Worm (Caenorhabditis elegans) whole organism, young adult: ENCODE results near the gene col-128.
A peak's percentile ranks its signal among the peaks of the same experiment; 100 is the strongest.

Source experiments
- B0261.1 ChIP-seq: sonication (generic microtip); optimal IDR thresholded peaks from 2 replicates; lab custom pipeline; 2016; ENCODE audit warnings: mild to moderate bottlenecking, missing genetic modification characterization, moderate library complexity, missing compliant biosample characterization
- D2030.7 ChIP-seq: fragments of 200-800 bp; sonication (Bioruptor generic); IDR thresholded peaks from 2 replicates; pipeline ENCODE4 v1.3.6; 2022; ENCODE audit warnings: missing genetic modification reagents, missing genetic modification characterization, missing compliant biosample characterization
- F52B5.7 ChIP-seq: sonication (generic microtip); optimal IDR thresholded peaks from 2 replicates; lab custom pipeline; 2016; ENCODE audit warnings: mild to moderate bottlenecking, missing genetic modification characterization, missing compliant biosample characterization
- F55B11.4 ChIP-seq: sonication (generic microtip); optimal IDR thresholded peaks from 2 replicates; lab custom pipeline; 2016; ENCODE audit warnings: missing compliant biosample characterization, missing genetic modification characterization, borderline replicate concordance; ENCODE audit not compliant: insufficient read depth
- F57A8.1 ChIP-seq: fragments of 200-800 bp; sonication (Bioruptor generic); optimal IDR thresholded peaks from 2 replicates; lab custom pipeline; 2018; ENCODE audit warnings: mild to moderate bottlenecking, missing genetic modification characterization, moderate library complexity, missing compliant biosample characterization
- K11D2.4 ChIP-seq: fragments of 200-800 bp; sonication (Bioruptor generic); IDR thresholded peaks from 2 replicates; pipeline ENCODE4 v1.3.6; 2022; ENCODE audit warnings: missing genetic modification reagents, missing genetic modification characterization, missing compliant biosample characterization
- T07F8.4 ChIP-seq: sonication (generic microtip); optimal IDR thresholded peaks from 2 replicates; lab custom pipeline; 2016; ENCODE audit warnings: mild to moderate bottlenecking, missing genetic modification characterization, moderate library complexity, missing compliant biosample characterization
- T26A5.8 ChIP-seq: sonication (generic microtip); optimal IDR thresholded peaks from 2 replicates; lab custom pipeline; 2016; ENCODE audit warnings: missing genetic modification characterization, missing compliant biosample characterization
- Y56A3A.18 ChIP-seq: fragments of 200-800 bp; sonication (Bioruptor generic); IDR thresholded peaks from 2 replicates; pipeline ENCODE4 v1.3.6; 2022; ENCODE audit warnings: missing genetic modification reagents, missing genetic modification characterization, missing compliant biosample characterization
- Y95B8A.8 ChIP-seq: fragments of 200-800 bp; sonication (Bioruptor generic); IDR thresholded peaks from 2 replicates; pipeline ENCODE4 v1.3.6; 2022; ENCODE audit warnings: missing genetic modification reagents, missing genetic modification characterization, missing compliant biosample characterization
- aptf-3 ChIP-seq: fragments of 200-800 bp; sonication (Bioruptor generic); IDR thresholded peaks from 2 replicates; pipeline ENCODE4 v1.3.6; 2022; ENCODE audit warnings: missing genetic modification characterization, missing compliant biosample characterization
- athp-1 ChIP-seq: sonication (generic microtip); optimal IDR thresholded peaks from 2 replicates; lab custom pipeline; 2017; ENCODE audit warnings: mild to moderate bottlenecking, missing genetic modification characterization, missing compliant biosample characterization
- bed-1 ChIP-seq: fragments of 200-800 bp; sonication (Bioruptor generic); IDR thresholded peaks from 2 replicates; pipeline ENCODE4 v1.3.6; 2022; ENCODE audit warnings: missing genetic modification reagents, missing genetic modification characterization, missing compliant biosample characterization
- bed-2 ChIP-seq: fragments of 200-800 bp; sonication (Bioruptor generic); IDR thresholded peaks from 2 replicates; pipeline ENCODE4 v1.3.6; 2022; ENCODE audit warnings: missing genetic modification reagents, missing genetic modification characterization, missing compliant biosample characterization
- ccch-3 ChIP-seq: fragments of 200-800 bp; sonication (Bioruptor generic); optimal IDR thresholded peaks from 2 replicates; lab custom pipeline; 2018; ENCODE audit warnings: mild to moderate bottlenecking, missing genetic modification characterization, missing compliant biosample characterization
- cebp-1 ChIP-seq, 2 experiments: fragments of 200-800 bp in 1 of 2; sonication (Bioruptor generic) in 1 of 2; sonication (generic microtip) in 1 of 2; IDR thresholded peaks in 1 of 2; optimal IDR thresholded peaks in 1 of 2; 2 replicates each; pipeline versions ENCODE4 v1.3.6 to Lab custom; 2017 to 2022; ENCODE audit warnings: missing compliant biosample characterization in 2 of 2, missing genetic modification characterization in 2 of 2, mild to moderate bottlenecking in 1 of 2, missing genetic modification reagents in 1 of 2, moderate library complexity in 1 of 2
- cebp-2 ChIP-seq: fragments of 200-800 bp; sonication (Bioruptor generic); IDR thresholded peaks from 2 replicates; pipeline ENCODE4 v1.3.6; 2022; ENCODE audit warnings: missing genetic modification characterization, missing compliant biosample characterization
- ceh-100 ChIP-seq: fragments of 200-800 bp; sonication (Bioruptor generic); IDR thresholded peaks from 2 replicates; pipeline ENCODE4 v1.3.6; 2022; ENCODE audit warnings: missing genetic modification reagents, missing genetic modification characterization, missing compliant biosample characterization
- ceh-27 ChIP-seq: fragments of 200-800 bp; sonication (Bioruptor generic); optimal IDR thresholded peaks from 2 replicates; lab custom pipeline; 2018; ENCODE audit warnings: mild to moderate bottlenecking, missing genetic modification characterization, moderate library complexity, missing compliant biosample characterization
- ceh-58 ChIP-seq: fragments of 200-800 bp; sonication (Bioruptor generic); IDR thresholded peaks from 2 replicates; pipeline ENCODE4 v1.3.6; 2022; ENCODE audit warnings: missing genetic modification characterization, missing compliant biosample characterization
- ceh-91 ChIP-seq: fragments of 200-800 bp; sonication (Bioruptor generic); IDR thresholded peaks from 2 replicates; pipeline ENCODE4 v1.3.6; 2022; ENCODE audit warnings: missing genetic modification reagents, missing genetic modification characterization, missing compliant biosample characterization
- dox-1 ChIP-seq: fragments of 200-800 bp; sonication (Bioruptor generic); IDR thresholded peaks from 2 replicates; pipeline ENCODE4 v1.3.6; 2022; ENCODE audit warnings: missing genetic modification reagents, missing genetic modification characterization, missing compliant biosample characterization
- dpff-1 ChIP-seq: sonication (generic microtip); optimal IDR thresholded peaks from 2 replicates; lab custom pipeline; 2017; ENCODE audit warnings: mild to moderate bottlenecking, missing genetic modification characterization, missing compliant biosample characterization
- egl-44 ChIP-seq: fragments of 200-800 bp; sonication (Bioruptor generic); IDR thresholded peaks from 2 replicates; pipeline ENCODE4 v1.3.6; 2022; ENCODE audit warnings: missing genetic modification reagents, missing genetic modification characterization, missing compliant biosample characterization
- fkh-3 ChIP-seq: sonication (generic microtip); optimal IDR thresholded peaks from 2 replicates; lab custom pipeline; 2016; ENCODE audit warnings: mild to moderate bottlenecking, missing genetic modification characterization, missing compliant biosample characterization
- hlh-12 ChIP-seq: sonication (generic microtip); optimal IDR thresholded peaks from 2 replicates; lab custom pipeline; 2016; ENCODE audit warnings: missing genetic modification characterization, missing compliant biosample characterization
- hlh-26 ChIP-seq: fragments of 200-800 bp; sonication (Bioruptor generic); conservative IDR thresholded peaks from 2 replicates; pipeline ENCODE4 v1.3.6; 2022; ENCODE audit warnings: missing genetic modification reagents, missing genetic modification characterization, missing compliant biosample characterization
- lag-1 ChIP-seq: fragments of 200-800 bp; sonication (Bioruptor generic); IDR thresholded peaks from 2 replicates; pipeline ENCODE4 v1.3.6; 2022; ENCODE audit warnings: missing genetic modification reagents, missing genetic modification characterization, missing compliant biosample characterization
- let-607 ChIP-seq, 2 experiments: fragments of 200-800 bp in 1 of 2; sonication (Bioruptor generic) in 1 of 2; sonication (generic microtip) in 1 of 2; optimal IDR thresholded peaks; 2 replicates each; lab custom pipeline; 2016 to 2018; ENCODE audit warnings: mild to moderate bottlenecking in 2 of 2, missing compliant biosample characterization in 2 of 2, missing genetic modification characterization in 2 of 2, moderate library complexity in 2 of 2, missing genotype in 1 of 2
- lin-35 ChIP-seq, 3 experiments: fragments of 150-350 bp in 2 of 3; sonication (generic microtip) in 1 of 3; optimal IDR thresholded peaks; 2 replicates each; lab custom pipeline; 2014 to 2018; ENCODE audit warnings: missing biosample characterization in 3 of 3, missing genetic modification characterization in 3 of 3, missing genetic modification reagents in 3 of 3
- lin-40 ChIP-seq: sonication (generic microtip); optimal IDR thresholded peaks from 2 replicates; lab custom pipeline; 2016; ENCODE audit warnings: missing genetic modification characterization, mild to moderate bottlenecking, missing compliant biosample characterization, missing genotype, missing genetic modification reagents
- lin-54 ChIP-seq: fragments of 200-800 bp; sonication (Bioruptor generic); optimal IDR thresholded peaks from 2 replicates; lab custom pipeline; 2018; ENCODE audit warnings: mild to moderate bottlenecking, missing genetic modification characterization, missing compliant biosample characterization
- lsl-1 ChIP-seq: fragments of 200-800 bp; sonication (Bioruptor generic); optimal IDR thresholded peaks from 2 replicates; lab custom pipeline; 2018; ENCODE audit warnings: mild to moderate bottlenecking, missing genetic modification characterization, moderate library complexity, missing compliant biosample characterization
- lsy-27 ChIP-seq: sonication (generic microtip); optimal IDR thresholded peaks from 2 replicates; lab custom pipeline; 2017; ENCODE audit warnings: missing genetic modification characterization, mild to moderate bottlenecking, missing compliant biosample characterization, antibody characterized with exemption, missing genotype, borderline replicate concordance; ENCODE audit not compliant: insufficient read depth
- madf-3 ChIP-seq: fragments of 200-800 bp; sonication (Bioruptor generic); IDR thresholded peaks from 2 replicates; pipeline ENCODE4 v1.3.6; 2022; ENCODE audit warnings: missing genetic modification reagents, missing genetic modification characterization, missing compliant biosample characterization
- madf-6 ChIP-seq: fragments of 200-800 bp; sonication (Bioruptor generic); IDR thresholded peaks from 2 replicates; pipeline ENCODE4 v1.3.6; 2022; ENCODE audit warnings: missing genetic modification reagents, missing genetic modification characterization, missing compliant biosample characterization
- mxl-1 ChIP-seq: sonication (generic microtip); optimal IDR thresholded peaks from 2 replicates; lab custom pipeline; 2016; ENCODE audit warnings: missing genetic modification characterization, missing compliant biosample characterization
- nfya-1 ChIP-seq: sonication (generic microtip); optimal IDR thresholded peaks from 2 replicates; lab custom pipeline; 2017; ENCODE audit warnings: antibody characterized with exemption, missing compliant biosample characterization, missing genetic modification characterization, borderline replicate concordance; ENCODE audit not compliant: insufficient read depth
- nfyb-1 ChIP-seq: fragments of 200-800 bp; sonication (Bioruptor generic); IDR thresholded peaks from 2 replicates; pipeline ENCODE4 v1.3.6; 2022; ENCODE audit warnings: missing genetic modification reagents, missing genetic modification characterization, missing compliant biosample characterization
- nhr-90 ChIP-seq: sonication (generic microtip); optimal IDR thresholded peaks from 2 replicates; lab custom pipeline; 2016; ENCODE audit warnings: missing genotype, mild to moderate bottlenecking, missing genetic modification characterization, missing compliant biosample characterization
- pbrm-1 ChIP-seq: fragments of 200-800 bp; sonication (Bioruptor generic); IDR thresholded peaks from 2 replicates; pipeline ENCODE4 v1.3.6; 2022; ENCODE audit warnings: missing genetic modification reagents, missing genetic modification characterization, missing compliant biosample characterization
- repo-1 ChIP-seq: sonication (generic microtip); optimal IDR thresholded peaks from 2 replicates; lab custom pipeline; 2017; ENCODE audit warnings: mild to moderate bottlenecking, missing genetic modification characterization, missing compliant biosample characterization
- snpc-1.1 ChIP-seq: sonication (generic microtip); optimal IDR thresholded peaks from 2 replicates; lab custom pipeline; 2017; ENCODE audit warnings: missing genetic modification characterization, mild to moderate bottlenecking, missing compliant biosample characterization, antibody characterized with exemption, moderate library complexity, missing genotype, missing genetic modification reagents; ENCODE audit not compliant: insufficient read depth
- snpc-1.3 ChIP-seq: sonication (generic microtip); optimal IDR thresholded peaks from 2 replicates; lab custom pipeline; 2017; ENCODE audit warnings: missing genetic modification characterization, mild to moderate bottlenecking, missing compliant biosample characterization, antibody characterized with exemption, moderate library complexity, missing genotype, missing genetic modification reagents; ENCODE audit not compliant: insufficient read depth
- sptf-2 ChIP-seq: fragments of 200-800 bp; sonication (Bioruptor generic); optimal IDR thresholded peaks from 2 replicates; lab custom pipeline; 2018; ENCODE audit warnings: mild to moderate bottlenecking, missing genetic modification characterization, missing compliant biosample characterization
- unc-62 ChIP-seq: fragments of 150-350 bp; optimal IDR thresholded peaks from 2 replicates; lab custom pipeline; 2014; ENCODE audit warnings: missing biosample characterization, missing genetic modification reagents, missing genetic modification characterization
- ztf-6 ChIP-seq: fragments of 200-800 bp; sonication (Bioruptor generic); IDR thresholded peaks from 2 replicates; pipeline ENCODE4 v1.3.6; 2022; ENCODE audit warnings: missing genetic modification reagents, missing genetic modification characterization, missing compliant biosample characterization

The col-128 gene

DNA sequence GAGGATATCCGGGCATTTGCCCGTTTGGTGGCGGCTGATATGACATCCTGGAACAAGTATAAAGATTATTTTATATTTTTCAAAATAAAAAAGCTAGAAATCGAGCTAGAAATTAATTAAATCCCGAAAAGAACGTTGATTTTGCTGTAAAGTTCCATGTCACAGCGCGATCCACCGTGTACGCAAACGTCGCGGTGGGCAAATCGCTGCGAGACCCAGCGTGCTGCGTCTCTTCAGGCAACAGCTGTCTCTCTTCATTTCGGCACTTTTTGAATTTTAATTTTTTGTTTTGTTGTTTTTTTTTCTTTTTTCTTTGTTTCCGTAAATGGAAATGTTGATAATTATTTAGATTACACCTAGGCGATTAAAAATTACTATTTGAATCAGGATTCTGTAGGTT is 14.4 kb upstream of the col-128 start, which contains the start of gene sec-24.1 (continued):
- TF ChIP-seq madf-3 (0 out of 2 replicates have a peak, but pooled peaks have one; percentile 37), lsl-1 (GFP tag; lab: Kevin White, UChicago) (peak; percentile 71), nfya-1 (no peak), egl-44 (GFP tag; lab: Robert Waterston, UW) (0 out of 2 replicates have a peak, but pooled peaks have one; percentile 31), ztf-6 (GFP tag; lab: Robert Waterston, UW) (no peak), B0261.1 (no peak), lin-40 (peak; percentile 84), ceh-91 (GFP tag; lab: Robert Waterston, UW) (0 out of 2 replicates have a peak, but pooled peaks have one; percentile 41), snpc-1.1 (tag; lab: Kevin White, UChicago) (no peak), dpff-1 (no peak), lsy-27 (tag; lab: Kevin White, UChicago) (no peak), repo-1 (peak; percentile 6), ceh-58 (GFP tag; lab: Robert Waterston, UW) (no peak), snpc-1.3 (tag; lab: Kevin White, UChicago) (peak; percentile 68), F52B5.7 (tag; lab: Kevin White, UChicago) (no peak), T26A5.8 (tag; lab: Kevin White, UChicago) (no peak), F55B11.4 (tag; lab: Kevin White, UChicago) (no peak), hlh-26 (GFP tag; lab: Robert Waterston, UW) (no peak), ccch-3 (GFP tag; lab: Kevin White, UChicago) (no peak), sptf-2 (GFP tag; lab: Kevin White, UChicago) (no peak), unc-62 (GFP tag; lab: Kevin White, UChicago) (no peak), Y56A3A.18 (GFP tag; lab: Robert Waterston, UW) (no peak), mxl-1 (tag; lab: Kevin White, UChicago) (no peak), lin-54 (peak; percentile 86), Y95B8A.8 (GFP tag; lab: Robert Waterston, UW) (no peak), F57A8.1 (no peak), cebp-2 (GFP tag; lab: Robert Waterston, UW) (no peak), T07F8.4 (tag; lab: Kevin White, UChicago) (no peak), aptf-3 (GFP tag; lab: Robert Waterston, UW) (no peak), let-607 (tag; optimal IDR thresholded peaks at IDR 0.05; lab: Kevin White, UChicago) (peak; percentile 98), fkh-3 (tag; lab: Kevin White, UChicago) (no peak), ceh-27 (GFP tag; lab: Kevin White, UChicago) (peak; percentile 49), D2030.7 (GFP tag; lab: Robert Waterston, UW) (peak; percentile 63), athp-1 (tag; lab: Kevin White, UChicago) (peak; percentile 32), nhr-90 (tag; lab: Kevin White, UChicago) (no peak), bed-2 (no peak), pbrm-1 (GFP tag; lab: Robert Waterston, UW) (peak; percentile 83), hlh-12 (tag; lab: Kevin White, UChicago) (no peak), K11D2.4 (GFP tag; lab: Robert Waterston, UW) (no peak), dox-1 (GFP tag; lab: Robert Waterston, UW) (peak; percentile 75), ceh-100 (GFP tag; lab: Robert Waterston, UW) (peak; percentile 57; the same call in 1 of the 2 replicates), madf-6 (GFP tag; lab: Robert Waterston, UW) (peak; percentile 60; the same call in 1 of the 2 replicates), lin-35 (GFP tag; optimal IDR thresholded peaks at IDR 0.05; lab: Kevin White, UChicago) (peak in 1 of 3 experiments; percentile 94), lag-1 (GFP tag; lab: Robert Waterston, UW) (no peak), cebp-1 (GFP tag; IDR thresholded peaks at IDR 0.05; lab: Robert Waterston, UW) (no peak), cebp-1 (tag; optimal IDR thresholded peaks at IDR 0.05; lab: Kevin White, UChicago) (peak; percentile 71), nfyb-1 (GFP tag; lab: Robert Waterston, UW) (peak; percentile 59; the same call in 1 of the 2 replicates), bed-1 (GFP tag; lab: Robert Waterston, UW) (no peak)
